Fruit fly (Drosophila melanogaster) whole organism, embryonic: ENCODE results near the gene Pif1B.

Experiments
- Blimp-1 ChIP-seq: fragments of 200-800 bp; sonication (Bioruptor generic); optimal IDR thresholded peaks from 3 replicates; lab custom pipeline; 2018; ENCODE audit warnings: missing biosample characterization, missing genetic modification characterization, mild to moderate bottlenecking, moderate library complexity, missing genetic modification reagents
- CG10565 ChIP-seq: fragments of 200-800 bp; sonication (Bioruptor generic); optimal IDR thresholded peaks from 3 replicates; lab custom pipeline; 2016; ENCODE audit warnings: missing biosample characterization, mild to moderate bottlenecking, missing genetic modification characterization
- CG11695 ChIP-seq: fragments of 200-800 bp; sonication (Bioruptor generic); IDR thresholded peaks from 3 replicates; pipeline ENCODE4 v1.3.6; 2022; ENCODE audit warnings: missing biosample characterization, missing genetic modification characterization
- CG12071 ChIP-seq: fragments of 200-800 bp; sonication (Bioruptor generic); optimal IDR thresholded peaks from 3 replicates; lab custom pipeline; 2018; ENCODE audit warnings: missing biosample characterization, mild to moderate bottlenecking, missing genetic modification characterization
- CG12104 ChIP-seq: fragments of 200-800 bp; sonication (Bioruptor generic); optimal IDR thresholded peaks from 3 replicates; lab custom pipeline; 2016; ENCODE audit warnings: missing biosample characterization, missing genetic modification characterization
- CG12659 ChIP-seq: fragments of 200-800 bp; sonication (Bioruptor generic); optimal IDR thresholded peaks from 3 replicates; lab custom pipeline; 2017; ENCODE audit warnings: mild to moderate bottlenecking, missing biosample characterization, missing genetic modification reagents, missing genetic modification characterization
- CG16815 ChIP-seq: fragments of 200-800 bp; sonication (Bioruptor generic); optimal IDR thresholded peaks from 3 replicates; lab custom pipeline; 2017; ENCODE audit warnings: missing biosample characterization, mild to moderate bottlenecking, missing genetic modification characterization
- CG17186 ChIP-seq: fragments of 200-800 bp; sonication (Bioruptor generic); optimal IDR thresholded peaks from 3 replicates; lab custom pipeline; 2017; ENCODE audit warnings: missing biosample characterization, missing genetic modification reagents, missing genetic modification characterization
- CG17359 ChIP-seq: fragments of 200-800 bp; sonication (Bioruptor generic); optimal IDR thresholded peaks from 3 replicates; lab custom pipeline; 2018; ENCODE audit warnings: missing biosample characterization, mild to moderate bottlenecking, missing genetic modification characterization, moderate library complexity
- CG17568 ChIP-seq: fragments of 200-800 bp; sonication (Bioruptor generic); optimal IDR thresholded peaks from 2 replicates; lab custom pipeline; 2018; ENCODE audit warnings: missing biosample characterization, mild to moderate bottlenecking, missing genetic modification characterization, moderate library complexity
- CG17612 ChIP-seq: fragments of 200-800 bp; sonication (Bioruptor generic); IDR thresholded peaks from 2 replicates; pipeline ENCODE4 v1.3.6; 2022; ENCODE audit warnings: missing biosample characterization, missing genetic modification characterization
- CG17829 ChIP-seq: fragments of 200-800 bp; optimal IDR thresholded peaks from 2 replicates; lab custom pipeline; 2019; ENCODE audit warnings: missing biosample characterization, mild to moderate bottlenecking, missing genetic modification characterization, moderate library complexity
- CG2889 ChIP-seq: fragments of 200-800 bp; sonication (Bioruptor generic); IDR thresholded peaks from 3 replicates; pipeline ENCODE4 v1.3.6; 2022; ENCODE audit warnings: missing biosample characterization, missing genetic modification characterization
- CG3163 ChIP-seq: fragments of 200-800 bp; sonication (Bioruptor generic); optimal IDR thresholded peaks from 3 replicates; lab custom pipeline; 2016; ENCODE audit warnings: missing biosample characterization, missing genetic modification characterization
- CG32532 ChIP-seq: fragments of 200-800 bp; sonication (Bioruptor generic); IDR thresholded peaks from 2 replicates; pipeline ENCODE4 v1.3.6; 2022; ENCODE audit warnings: missing biosample characterization, missing genetic modification characterization
- CG32767 ChIP-seq: fragments of 200-800 bp; sonication (Bioruptor generic); IDR thresholded peaks from 2 replicates; pipeline ENCODE4 v1.3.6; 2022; ENCODE audit warnings: missing biosample characterization, missing genetic modification characterization
- CG34224 ChIP-seq: fragments of 200-800 bp; sonication (Bioruptor generic); IDR thresholded peaks from 3 replicates; pipeline ENCODE4 v1.3.6; 2022; ENCODE audit warnings: missing biosample characterization, missing genetic modification characterization; ENCODE audit not compliant: partially characterized antibody
- CG4854 ChIP-seq: fragments of 200-800 bp; sonication (Bioruptor generic); optimal IDR thresholded peaks from 2 replicates; lab custom pipeline; 2016; ENCODE audit warnings: missing biosample characterization, missing genetic modification characterization, inconsistent platforms
- CG8359 ChIP-seq: fragments of 200-800 bp; sonication (Bioruptor generic); optimal IDR thresholded peaks from 2 replicates; lab custom pipeline; 2017; ENCODE audit warnings: missing biosample characterization, mild to moderate bottlenecking, missing genetic modification characterization, borderline replicate concordance
- CHES-1-like ChIP-seq: fragments of 200-800 bp; sonication (Bioruptor generic); optimal IDR thresholded peaks from 2 replicates; lab custom pipeline; 2016; ENCODE audit warnings: missing biosample characterization, missing genetic modification characterization
- CrebB ChIP-seq: fragments of 200-800 bp; sonication (Bioruptor generic); optimal IDR thresholded peaks from 3 replicates; lab custom pipeline; 2018; ENCODE audit warnings: missing biosample characterization, mild to moderate bottlenecking, missing genetic modification characterization
- Dp ChIP-seq: fragments of 200-800 bp; sonication (Bioruptor generic); optimal IDR thresholded peaks from 2 replicates; lab custom pipeline; 2018; ENCODE audit warnings: missing biosample characterization, mild to moderate bottlenecking, missing genetic modification characterization, moderate library complexity
- Fer2 ChIP-seq: fragments of 200-800 bp; sonication (Bioruptor generic); optimal IDR thresholded peaks from 2 replicates; lab custom pipeline; 2018; ENCODE audit warnings: missing biosample characterization, mild to moderate bottlenecking, missing genetic modification characterization, moderate library complexity
- Gug ChIP-seq: fragments of 200-800 bp; sonication (Bioruptor generic); IDR thresholded peaks from 4 replicates; pipeline ENCODE4 v1.3.6; 2022; ENCODE audit warnings: missing biosample characterization, missing genetic modification characterization
- Kr ChIP-seq: fragments of 200-800 bp; sonication (Bioruptor generic); optimal IDR thresholded peaks from 2 replicates; lab custom pipeline; 2017; ENCODE audit warnings: missing biosample characterization, mild to moderate bottlenecking, missing genetic modification characterization
- Lim3 ChIP-seq: fragments of 200-800 bp; sonication (Bioruptor generic); IDR thresholded peaks from 2 replicates; pipeline ENCODE4 v1.3.6; 2022; ENCODE audit warnings: missing biosample characterization, missing genetic modification characterization
- Med ChIP-seq: fragments of 200-800 bp; sonication (Bioruptor generic); peaks from one replicate; lab custom pipeline; 2016; ENCODE audit warnings: missing biosample characterization, missing genetic modification characterization, mild to moderate bottlenecking, inconsistent platforms, moderate library complexity
- Meics ChIP-seq: fragments of 200-800 bp; sonication (Bioruptor generic); optimal IDR thresholded peaks from 2 replicates; lab custom pipeline; 2017; ENCODE audit warnings: missing biosample characterization, mild to moderate bottlenecking, missing genetic modification characterization
- Optix ChIP-seq: fragments of 200-800 bp; sonication (Bioruptor generic); IDR thresholded peaks from 3 replicates; pipeline ENCODE4 v1.3.6; 2022; ENCODE audit warnings: missing biosample characterization, missing genetic modification characterization
- Ptx1 ChIP-seq: fragments of 200-800 bp; sonication (Bioruptor generic); IDR thresholded peaks from 2 replicates; pipeline ENCODE4 v1.3.6; 2022; ENCODE audit warnings: missing biosample characterization, missing genetic modification characterization
- Sin3A ChIP-seq: fragments of >200 bp; optimal IDR thresholded peaks from 2 replicates; lab custom pipeline; 2018
- Usf ChIP-seq: fragments of 200-800 bp; sonication (Bioruptor generic); optimal IDR thresholded peaks from 2 replicates; lab custom pipeline; 2017; ENCODE audit warnings: missing genotype, missing biosample characterization, missing genetic modification characterization
- amos ChIP-seq: fragments of 200-800 bp; sonication (Bioruptor generic); IDR thresholded peaks from 2 replicates; pipeline ENCODE4 v1.3.6; 2022; ENCODE audit warnings: missing biosample characterization, missing genetic modification characterization; ENCODE audit not compliant: partially characterized antibody
- bsh ChIP-seq, 2 experiments: fragments of 200-800 bp; sonication (Bioruptor generic); optimal IDR thresholded peaks; 2 replicates each; lab custom pipeline; 2017 to 2018; ENCODE audit warnings: mild to moderate bottlenecking in 2 of 2, missing biosample characterization in 2 of 2, missing genetic modification characterization in 2 of 2, moderate library complexity in 1 of 2
- btn ChIP-seq: fragments of 200-800 bp; sonication (Bioruptor generic); optimal IDR thresholded peaks from 2 replicates; lab custom pipeline; 2016; ENCODE audit warnings: missing biosample characterization, missing genetic modification characterization
- chm ChIP-seq: fragments of 200-800 bp; sonication (Bioruptor generic); IDR thresholded peaks from 2 replicates; pipeline ENCODE4 v1.3.6; 2022; ENCODE audit warnings: missing biosample characterization, missing genetic modification characterization
- corto ChIP-seq: fragments of 200-800 bp; sonication (Bioruptor generic); optimal IDR thresholded peaks from 2 replicates; lab custom pipeline; 2016; ENCODE audit warnings: missing biosample characterization, mild to moderate bottlenecking, missing genetic modification characterization, moderate library complexity
- danr ChIP-seq: fragments of 200-800 bp; sonication (Bioruptor generic); IDR thresholded peaks from 2 replicates; pipeline ENCODE4 v1.3.6; 2022; ENCODE audit warnings: missing biosample characterization, missing genetic modification characterization
- dpn ChIP-seq, 2 experiments: fragments of 200-800 bp; sonication (Bioruptor generic); optimal IDR thresholded peaks; 3 replicates each; lab custom pipeline; 2016; ENCODE audit warnings: missing biosample characterization in 2 of 2, missing genetic modification characterization in 2 of 2
- ems ChIP-seq: fragments of 200-800 bp; sonication (Bioruptor generic); optimal IDR thresholded peaks from 3 replicates; lab custom pipeline; 2016; ENCODE audit warnings: missing biosample characterization, missing genetic modification characterization
- ewg ChIP-seq: fragments of 200-800 bp; sonication (Bioruptor generic); optimal IDR thresholded peaks from 3 replicates; lab custom pipeline; 2017; ENCODE audit warnings: mild to moderate bottlenecking, missing biosample characterization, missing genetic modification reagents, missing genetic modification characterization
- exex ChIP-seq: fragments of 200-800 bp; sonication (Bioruptor generic); optimal IDR thresholded peaks from 4 replicates; lab custom pipeline; 2018; ENCODE audit warnings: missing biosample characterization, mild to moderate bottlenecking, missing genetic modification characterization, moderate library complexity
- kni ChIP-seq: fragments of 200-800 bp; sonication (Bioruptor generic); optimal IDR thresholded peaks from 3 replicates; lab custom pipeline; 2017; ENCODE audit warnings: mild to moderate bottlenecking, missing biosample characterization, missing genetic modification reagents, missing genetic modification characterization
- otp ChIP-seq: fragments of 200-800 bp; sonication (Bioruptor generic); IDR thresholded peaks from 3 replicates; pipeline ENCODE4, ENCODE4 v1.3.6; 2022; ENCODE audit warnings: missing biosample characterization, missing genetic modification characterization
- salm ChIP-seq: fragments of 200-800 bp; sonication (Bioruptor generic); optimal IDR thresholded peaks from 2 replicates; lab custom pipeline; 2018; ENCODE audit warnings: missing biosample characterization, mild to moderate bottlenecking, missing genetic modification characterization
- sd ChIP-seq: fragments of 200-800 bp; sonication (Bioruptor generic); optimal IDR thresholded peaks from 3 replicates; lab custom pipeline; 2018; ENCODE audit warnings: missing biosample characterization, mild to moderate bottlenecking, missing genetic modification characterization, moderate library complexity
- so ChIP-seq: fragments of 200-800 bp; sonication (Bioruptor generic); IDR thresholded peaks from 3 replicates; pipeline ENCODE4 v1.3.6; 2022; ENCODE audit warnings: missing biosample characterization, missing genetic modification characterization
- usp ChIP-seq: fragments of >200 bp; optimal IDR thresholded peaks from 2 replicates; lab custom pipeline; 2017; ENCODE audit warnings: missing biosample characterization, missing genetic modification characterization
- zfh1 ChIP-seq: fragments of 200-800 bp; sonication (Bioruptor generic); IDR thresholded peaks from 3 replicates; pipeline ENCODE4 v1.3.6; 2022; ENCODE audit warnings: missing biosample characterization, missing genetic modification characterization

The Pif1B gene

DNA sequence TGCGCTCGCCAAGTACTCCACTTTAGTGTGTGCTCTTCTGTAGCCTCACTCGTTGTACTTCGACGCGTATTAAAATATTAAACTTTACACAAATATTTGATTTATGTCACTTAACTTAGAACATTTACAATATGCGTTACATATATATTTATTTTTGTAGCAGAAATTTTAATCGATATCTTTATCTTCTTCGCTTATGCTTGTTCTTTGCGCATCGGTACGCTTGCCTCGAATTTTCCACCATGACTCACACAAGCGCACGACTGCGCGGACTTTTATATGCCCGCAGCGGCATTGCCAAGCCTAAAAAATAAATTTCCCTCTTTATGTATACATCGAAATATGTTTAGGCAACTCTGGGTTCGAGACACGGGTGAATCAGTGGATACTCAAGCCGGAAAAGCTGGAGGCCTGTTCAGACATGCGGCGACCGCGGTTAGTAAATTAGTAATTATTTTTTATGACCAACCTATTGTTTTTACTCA is 19.5 kb upstream of the Pif1B start, which contains the start of gene aqz (continued):
- TF ChIP-seq CG12659 (GFP tag; lab: Kevin White, UChicago) (peak; percentile 73), ems (GFP tag; lab: Kevin White, UChicago) (peak; percentile 74), Lim3 (GFP tag; lab: Robert Waterston, UW) (no peak), CG32767 (GFP tag; lab: Robert Waterston, UW) (peak; percentile 98), dpn (GFP tag; optimal IDR thresholded peaks at IDR 0.05; lab: Kevin White, UChicago) (peak; percentile 56 to 58), Gug (GFP tag; lab: Robert Waterston, UW) (peak; percentile 21; the same call in 1 of the 4 replicates), salm (peak; percentile 37), CG12071 (peak; percentile 71), btn (GFP tag; lab: Kevin White, UChicago) (no peak), sd (peak; percentile 78), CG4854 (GFP tag; lab: Kevin White, UChicago) (peak; percentile 54), corto (GFP tag; lab: Kevin White, UChicago) (no peak), Meics (GFP tag; lab: Kevin White, UChicago) (peak; percentile 33), Dp (GFP tag; lab: Kevin White, UChicago) (peak; percentile 77), ewg (peak; percentile 98), CG17829 (peak; percentile 77), exex (peak; percentile 66), danr (GFP tag; lab: Robert Waterston, UW) (no peak), bsh (GFP tag; optimal IDR thresholded peaks at IDR 0.05; lab: Kevin White, UChicago) (peak; percentile 6 to 43)
- TF ChIP-seq, all 482 proteins: peak for 349

- peak; percentile 47 for TF ChIP-seq CG8359 (GFP tag; lab: Kevin White, UChicago)
- no peak for TF ChIP-seq Sin3A (lab: Kevin White, UChicago)
- no peak for TF ChIP-seq Ptx1 (GFP tag; lab: Robert Waterston, UW)
- TF ChIP-seq CG10565 (GFP tag; lab: Kevin White, UChicago), result no peak
- TF ChIP-seq Med (GFP tag; lab: Kevin White, UChicago), result peak; percentile 91
- TF ChIP-seq CG12104 (GFP tag; lab: Kevin White, UChicago), result no peak
- no peak for TF ChIP-seq CG17612
- TF ChIP-seq Meics (GFP tag; lab: Kevin White, UChicago), result peak; percentile 24
- TF ChIP-seq Usf (GFP tag; lab: Kevin White, UChicago), result no peak
- TF ChIP-seq kni (GFP tag; lab: Kevin White, UChicago), result peak; percentile 26
- TF ChIP-seq CG32532, result peak; percentile 33; the same call in 1 of the 2 replicates
- TF ChIP-seq usp, result no peak
- TF ChIP-seq CrebB, result peak; percentile 72
- peak; percentile 51; the same call in 1 of the 3 replicates for TF ChIP-seq so (GFP tag; lab: Robert Waterston, UW)
- peak; percentile 34; the same call in 1 of the 3 replicates for TF ChIP-seq zfh1 (GFP tag; lab: Robert Waterston, UW)
- TF ChIP-seq CG34224 (GFP tag; lab: Robert Waterston, UW), result no peak
- no peak for TF ChIP-seq Fer2 (tag; lab: Kevin White, UChicago)
- TF ChIP-seq amos (GFP tag; lab: Robert Waterston, UW), result no peak; the same call in 1 of the 2 replicates
- TF ChIP-seq CG16815 (GFP tag; lab: Kevin White, UChicago), result no peak
- no peak for TF ChIP-seq CG17186 (GFP tag; lab: Kevin White, UChicago)
- TF ChIP-seq CG17359 (tag; lab: Kevin White, UChicago), result no peak
- 0 out of 3 replicates have a peak, but pooled peaks have one; percentile 17 for TF ChIP-seq Optix
- peak; percentile 32 for TF ChIP-seq CHES-1-like (GFP tag; lab: Kevin White, UChicago)
- TF ChIP-seq corto (GFP tag; lab: Kevin White, UChicago), result no peak
- no peak for TF ChIP-seq Blimp-1 (GFP tag; lab: Kevin White, UChicago)
- no peak for TF ChIP-seq CG2889
- no peak for TF ChIP-seq CG3163 (GFP tag; lab: Kevin White, UChicago)
- no peak for TF ChIP-seq Kr (GFP tag; lab: Kevin White, UChicago)
- no peak; the same call in 1 of the 2 replicates for TF ChIP-seq chm (GFP tag; lab: Robert Waterston, UW)
- peak; percentile 37; the same call in 1 of the 3 replicates for TF ChIP-seq CG11695
- no peak for TF ChIP-seq otp (GFP tag; lab: Robert Waterston, UW)
- TF ChIP-seq CG17568, result no peak
Observed at dm6 chr3R:8819551-8820057, 18.6 kb upstream of the Pif1B start.
